Fruit fly (Drosophila melanogaster): ENCODE data around the gene CG9981.

Gene CG9981

DNA sequence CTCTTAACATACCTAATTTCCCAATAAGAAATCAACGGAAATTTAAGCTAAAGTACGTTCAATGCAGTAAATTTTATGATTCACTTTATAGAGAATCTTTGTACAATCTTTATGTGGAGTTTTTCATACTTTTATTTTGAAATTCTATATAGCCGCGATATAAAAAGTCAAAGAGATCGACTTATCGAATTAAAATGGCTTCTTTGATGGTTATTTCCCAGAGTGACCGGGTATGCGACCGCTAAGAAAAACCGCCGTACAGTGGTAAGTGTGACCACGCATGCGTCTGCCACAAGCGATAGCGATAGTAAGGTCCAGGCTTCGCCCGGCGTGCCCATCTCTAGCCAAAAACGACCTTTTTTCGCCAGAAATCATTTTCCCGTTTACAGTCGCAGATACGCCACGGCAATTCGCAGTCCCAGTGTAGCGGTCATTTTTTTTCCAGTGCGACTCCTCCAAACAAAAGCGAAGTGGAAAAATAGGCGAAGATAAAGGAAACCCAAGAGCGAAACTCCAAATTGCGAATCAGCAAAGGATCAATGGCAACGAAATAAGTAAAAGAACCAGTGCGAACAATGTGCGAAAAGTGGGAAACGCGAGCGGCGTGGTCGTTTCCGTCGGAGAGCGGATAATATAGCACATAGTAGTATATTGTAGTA, 17.7 kb upstream of the CG9981 start, which contains the start of gene hang (continued):
- TF ChIP-seq rib (GFP tag; IDR thresholded peaks at IDR 0.05): peak; percentile 81
- no peak for TF ChIP-seq wor (GFP tag; IDR thresholded peaks at IDR 0.05)
- TF ChIP-seq peb (GFP tag; IDR thresholded peaks at IDR 0.05): 0 out of 2 replicates have a peak, but pooled peaks have one; percentile 10
- TF ChIP-seq Myb (GFP tag; optimal IDR thresholded peaks at IDR 0.05): peak; percentile 39
- TF ChIP-seq ham (GFP tag; IDR thresholded peaks at IDR 0.05): no peak
- TF ChIP-seq CG2202 (tag; optimal IDR thresholded peaks at IDR 0.05): peak; percentile 5
- TF ChIP-seq ken (GFP tag; IDR thresholded peaks at IDR 0.05): peak; percentile 45; the same call in 1 of the 3 replicates
- no peak for TF ChIP-seq toy (GFP tag; IDR thresholded peaks at IDR 0.05)
- TF ChIP-seq bab2 (GFP tag; optimal IDR thresholded peaks at IDR 0.05): no peak
- no peak for TF ChIP-seq pan (optimal IDR thresholded peaks at IDR 0.05)
- no peak for TF ChIP-seq pan (GFP tag; optimal IDR thresholded peaks at IDR 0.05 in 1 of 2, IDR thresholded peaks at IDR 0.05 in 1 of 2)
- no peak for TF ChIP-seq Optix (GFP tag; IDR thresholded peaks at IDR 0.05)
- no peak for TF ChIP-seq Six4 (GFP tag; optimal IDR thresholded peaks at IDR 0.05)
- no peak for TF ChIP-seq Ravus (GFP tag; IDR thresholded peaks at IDR 0.05)
- no peak for TF ChIP-seq Hr39 (optimal IDR thresholded peaks at IDR 0.05)
- TF ChIP-seq luna (GFP tag; optimal IDR thresholded peaks at IDR 0.05): no peak
- TF ChIP-seq CG15696 (tag; optimal IDR thresholded peaks at IDR 0.05): no peak
- peak; percentile 90 for TF ChIP-seq Bgb (GFP tag; IDR thresholded peaks at IDR 0.05; ENCODE audit: partially characterized antibody)
- TF ChIP-seq chm (GFP tag; IDR thresholded peaks at IDR 0.05): peak; percentile 77
- TF ChIP-seq HLH3B (GFP tag; IDR thresholded peaks at IDR 0.05): no peak
- TF ChIP-seq oc (tag; optimal IDR thresholded peaks at IDR 0.05): no peak
- TF ChIP-seq nau (GFP tag; optimal IDR thresholded peaks at IDR 0.05): peak; percentile 10
- no peak for TF ChIP-seq Rx (GFP tag; IDR thresholded peaks at IDR 0.05)
- TF ChIP-seq Taf1 (GFP tag; IDR thresholded peaks at IDR 0.05): no peak
- TF ChIP-seq shn (GFP tag; optimal IDR thresholded peaks at IDR 0.05): peak; percentile 34
- TF ChIP-seq ci (GFP tag; IDR thresholded peaks at IDR 0.05): peak; percentile 75
- TF ChIP-seq NfI (GFP tag; optimal IDR thresholded peaks at IDR 0.05): peak; percentile 24
- TF ChIP-seq CG10274 (GFP tag; optimal IDR thresholded peaks at IDR 0.05): no peak
- no peak for TF ChIP-seq CG4404 (GFP tag; IDR thresholded peaks at IDR 0.05)
- peak; percentile 1 for TF ChIP-seq CG4424 (GFP tag; optimal IDR thresholded peaks at IDR 0.05)
- no peak for TF ChIP-seq CG15011 (GFP tag; optimal IDR thresholded peaks at IDR 0.05)
- TF ChIP-seq dmrt11E (tag; optimal IDR thresholded peaks at IDR 0.05): no peak
- TF ChIP-seq Elba2 (GFP tag; optimal IDR thresholded peaks at IDR 0.05): peak; percentile 35
- TF ChIP-seq CG16815 (GFP tag; optimal IDR thresholded peaks at IDR 0.05): no peak
- TF ChIP-seq B-H2 (GFP tag; optimal IDR thresholded peaks at IDR 0.05): no peak
- peak; percentile 40 for TF ChIP-seq Hand (GFP tag; optimal IDR thresholded peaks at IDR 0.05)
- peak; percentile 72 for TF ChIP-seq CG7987 (GFP tag; optimal IDR thresholded peaks at IDR 0.05)
- peak; percentile 39 for TF ChIP-seq unpg (GFP tag; optimal IDR thresholded peaks at IDR 0.05)
- TF ChIP-seq gcm (GFP tag; optimal IDR thresholded peaks at IDR 0.05): no peak
- TF ChIP-seq ara (GFP tag; IDR thresholded peaks at IDR 0.05): no peak
- peak; percentile 14 for TF ChIP-seq CG7839 (tag; optimal IDR thresholded peaks at IDR 0.05)
- TF ChIP-seq CG10431 (GFP tag; optimal IDR thresholded peaks at IDR 0.05): peak; percentile 41
- TF ChIP-seq bigmax (GFP tag; optimal IDR thresholded peaks at IDR 0.05): peak; percentile 52
- TF ChIP-seq slp2 (GFP tag; optimal IDR thresholded peaks at IDR 0.05): no peak
- TF ChIP-seq CG42726 (GFP tag; IDR thresholded peaks at IDR 0.05; ENCODE audit: partially characterized antibody): peak; percentile 87
- TF ChIP-seq CG2889 (GFP tag; IDR thresholded peaks at IDR 0.05): no peak
- no peak for TF ChIP-seq trh (GFP tag; optimal IDR thresholded peaks at IDR 0.05)
- TF ChIP-seq MTF-1 (GFP tag; optimal IDR thresholded peaks at IDR 0.05; ENCODE audit: borderline replicate concordance): peak; percentile 46
- no peak for TF ChIP-seq tio (GFP tag; optimal IDR thresholded peaks at IDR 0.05)
- TF ChIP-seq sc (optimal IDR thresholded peaks at IDR 0.05): no peak
- TF ChIP-seq sc (GFP tag; optimal IDR thresholded peaks at IDR 0.05): no peak
- no peak for TF ChIP-seq Dip3 (GFP tag; optimal IDR thresholded peaks at IDR 0.05)
